Worm (Caenorhabditis elegans) whole organism, L4/young adult: ENCODE data around the gene pals-29.

Source experiments
- W03F9.2 ChIP-seq: fragments of 150-350 bp; optimal IDR thresholded peaks from 2 replicates; lab custom pipeline; 2014; ENCODE audit warnings: missing biosample characterization, missing genetic modification characterization
- dao-5 ChIP-seq: sonication (generic microtip); optimal IDR thresholded peaks from 2 replicates; lab custom pipeline; 2016; ENCODE audit warnings: missing genotype, missing genetic modification characterization, moderate library complexity, missing compliant biosample characterization
- him-1 ChIP-seq: sonication (generic microtip); optimal IDR thresholded peaks from 2 replicates; lab custom pipeline; 2016; ENCODE audit warnings: missing genotype, missing genetic modification reagents, missing genetic modification characterization, missing compliant biosample characterization

DNA sequence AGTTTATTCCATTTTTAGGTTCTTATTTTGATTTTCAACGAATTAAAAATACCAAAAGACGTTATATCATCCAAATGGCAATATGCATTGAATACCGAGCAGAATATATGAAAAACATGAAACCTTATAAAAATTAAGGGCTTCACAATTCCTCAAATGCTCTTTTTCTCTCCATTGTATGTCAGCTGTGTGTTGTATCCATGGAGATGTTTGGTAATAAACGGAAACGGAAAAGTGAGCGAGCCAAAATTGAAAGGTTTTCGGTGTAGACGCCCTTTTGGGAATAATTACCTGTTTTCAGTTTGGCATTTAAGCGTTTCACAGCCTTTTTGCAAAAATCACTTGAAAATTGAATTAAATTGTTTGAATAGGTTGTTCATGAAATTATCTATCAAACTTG is 15.2 kb upstream of the pals-29 start:
- TF ChIP-seq him-1 (tag; lab: Kevin White, UChicago), result no peak
- no peak for TF ChIP-seq W03F9.2 (tag; lab: Kevin White, UChicago)
- TF ChIP-seq dao-5 (tag; lab: Kevin White, UChicago), result no peak
